Fruit fly (Drosophila melanogaster) whole organism, pupa: Measurements from ENCODE around the gene CG9175.

Source experiments
- CG13204 ChIP-seq: fragments of 200-800 bp; sonication (Bioruptor generic); optimal IDR thresholded peaks from 2 replicates; lab custom pipeline; 2018; ENCODE audit warnings: missing biosample characterization, mild to moderate bottlenecking, missing genetic modification characterization, moderate library complexity
- CG15710 ChIP-seq: fragments of 200-800 bp; sonication (Bioruptor generic); optimal IDR thresholded peaks from 2 replicates; lab custom pipeline; 2018; ENCODE audit warnings: missing biosample characterization, mild to moderate bottlenecking, missing genetic modification characterization, moderate library complexity
- EcR ChIP-seq: fragments of 200-800 bp; sonication (Bioruptor generic); optimal IDR thresholded peaks from 3 replicates; lab custom pipeline; 2019; ENCODE audit warnings: missing biosample characterization, missing genetic modification characterization, mild to moderate bottlenecking, moderate library complexity, missing genetic modification reagents
- Ets98B ChIP-seq: fragments of 200-800 bp; sonication (Bioruptor generic); IDR thresholded peaks from 2 replicates; pipeline ENCODE4 v1.3.6; 2022; ENCODE audit warnings: missing biosample characterization, missing genetic modification characterization
- Pif1A ChIP-seq: fragments of 200-800 bp; sonication (Bioruptor generic); optimal IDR thresholded peaks from 3 replicates; lab custom pipeline; 2016; ENCODE audit warnings: missing biosample characterization, missing genetic modification characterization
- Pif1B ChIP-seq: fragments of 200-800 bp; sonication (Bioruptor generic); optimal IDR thresholded peaks from 3 replicates; lab custom pipeline; 2016; ENCODE audit warnings: missing biosample characterization, missing genetic modification characterization
- Snoo ChIP-seq: fragments of 200-800 bp; sonication (Bioruptor generic); optimal IDR thresholded peaks from 3 replicates; lab custom pipeline; 2017; ENCODE audit warnings: missing biosample characterization, mild to moderate bottlenecking, missing genetic modification characterization, inconsistent platforms
- rn ChIP-seq: fragments of 200-800 bp; sonication (Bioruptor generic); IDR thresholded peaks from 2 replicates; pipeline ENCODE4 v1.3.6; 2022; ENCODE audit warnings: missing biosample characterization, missing genetic modification characterization

DNA sequence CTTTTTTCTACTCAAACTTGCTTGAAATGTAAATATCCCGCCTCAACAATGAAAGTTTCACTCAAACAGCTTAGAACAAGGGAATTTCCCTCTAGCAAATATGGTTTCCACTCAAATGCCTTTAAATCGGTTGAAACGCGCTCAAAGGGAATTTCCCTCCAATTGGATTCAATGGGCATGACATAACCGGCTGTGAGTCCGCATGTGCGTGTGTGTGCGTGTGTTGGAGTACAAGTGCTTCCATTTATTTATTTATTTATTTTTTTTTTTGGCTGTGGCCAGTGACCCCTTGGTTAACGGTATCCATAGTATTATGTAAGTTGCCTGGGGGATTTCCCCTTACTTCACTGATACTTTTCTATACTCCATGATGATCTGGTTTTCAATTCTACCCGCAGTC, 22.6 kb downstream of the CG9175 start:
- TF ChIP-seq rn (GFP tag; lab: Robert Waterston, UW) (no peak), EcR (GFP tag; lab: Kevin White, UChicago) (no peak), Snoo (tag; lab: Kevin White, UChicago) (no peak), Pif1B (GFP tag; lab: Kevin White, UChicago) (no peak), CG13204 (no peak), CG15710 (no peak), Ets98B (no peak), Pif1A (GFP tag; lab: Kevin White, UChicago) (no peak)
